Fruit fly (Drosophila melanogaster) whole organism, pupa: ENCODE measurements around the gene CG42271.
A peak's percentile ranks its signal among the peaks of the same experiment; 100 is the strongest.

Source experiments
- CG12605 ChIP-seq: fragments of 200-800 bp; sonication (Bioruptor generic); IDR thresholded peaks from 2 replicates; pipeline ENCODE4 v1.3.6; 2022; ENCODE audit warnings: missing biosample characterization, missing genetic modification characterization
- CG14655 ChIP-seq: fragments of 200-800 bp; sonication (Bioruptor generic); optimal IDR thresholded peaks from 3 replicates; lab custom pipeline; 2017; ENCODE audit warnings: mild to moderate bottlenecking, missing biosample characterization, missing genetic modification reagents, missing genetic modification characterization
- CG15710 ChIP-seq: fragments of 200-800 bp; sonication (Bioruptor generic); optimal IDR thresholded peaks from 2 replicates; lab custom pipeline; 2018; ENCODE audit warnings: missing biosample characterization, mild to moderate bottlenecking, missing genetic modification characterization, moderate library complexity
- CG17806 ChIP-seq: fragments of 200-800 bp; sonication (Bioruptor generic); optimal IDR thresholded peaks from 2 replicates; lab custom pipeline; 2018; ENCODE audit warnings: missing biosample characterization, mild to moderate bottlenecking, missing genetic modification characterization, moderate library complexity
- CG4496 ChIP-seq: fragments of 200-800 bp; sonication (Bioruptor generic); IDR thresholded peaks from 3 replicates; pipeline ENCODE4 v1.3.6; 2022; ENCODE audit warnings: missing biosample characterization, missing genetic modification characterization
- CG8159 ChIP-seq: fragments of 200-800 bp; sonication (Bioruptor generic); optimal IDR thresholded peaks from 3 replicates; lab custom pipeline; 2018; ENCODE audit warnings: missing biosample characterization, mild to moderate bottlenecking, missing genetic modification characterization, moderate library complexity
- CG9948 ChIP-seq: fragments of 200-800 bp; sonication (Bioruptor generic); optimal IDR thresholded peaks from 2 replicates; lab custom pipeline; 2018; ENCODE audit warnings: missing biosample characterization, mild to moderate bottlenecking, missing genetic modification characterization, moderate library complexity
- EcR ChIP-seq: fragments of 200-800 bp; sonication (Bioruptor generic); optimal IDR thresholded peaks from 3 replicates; lab custom pipeline; 2019; ENCODE audit warnings: missing biosample characterization, missing genetic modification characterization, mild to moderate bottlenecking, moderate library complexity, missing genetic modification reagents
- Ets98B ChIP-seq: fragments of 200-800 bp; sonication (Bioruptor generic); IDR thresholded peaks from 2 replicates; pipeline ENCODE4 v1.3.6; 2022; ENCODE audit warnings: missing biosample characterization, missing genetic modification characterization
- Pif1B ChIP-seq: fragments of 200-800 bp; sonication (Bioruptor generic); optimal IDR thresholded peaks from 3 replicates; lab custom pipeline; 2016; ENCODE audit warnings: missing biosample characterization, missing genetic modification characterization
- Snoo ChIP-seq: fragments of 200-800 bp; sonication (Bioruptor generic); optimal IDR thresholded peaks from 3 replicates; lab custom pipeline; 2017; ENCODE audit warnings: missing biosample characterization, mild to moderate bottlenecking, missing genetic modification characterization, inconsistent platforms
- gl ChIP-seq: fragments of 200-800 bp; sonication (Bioruptor generic); optimal IDR thresholded peaks from 2 replicates; lab custom pipeline; 2018; ENCODE audit warnings: missing biosample characterization, mild to moderate bottlenecking, missing genetic modification characterization

- TF ChIP-seq gl (no peak), Snoo (no peak), CG8159 (tag; lab: Kevin White, UChicago) (no peak), Pif1B (GFP tag; lab: Kevin White, UChicago) (no peak), CG12605 (GFP tag; lab: Robert Waterston, UW) (no peak), EcR (GFP tag; lab: Kevin White, UChicago) (no peak), CG4496 (GFP tag; lab: Robert Waterston, UW) (no peak; the same call in 2 of the 3 replicates), CG15710 (tag; lab: Kevin White, UChicago) (no peak), CG17806 (tag; lab: Kevin White, UChicago) (peak; percentile 8), CG14655 (GFP tag; lab: Kevin White, UChicago) (no peak), CG9948 (tag; lab: Kevin White, UChicago) (no peak), Ets98B (no peak)
Observed at dm6 chrX:14247035-14247786, 13.3 kb upstream of the CG42271 start, which contains the start of gene mud.
